Fruit fly (Drosophila melanogaster): Measurements from ENCODE around the gene CG16956.

- no peak for TF ChIP-seq bab1 (GFP tag; optimal IDR thresholded peaks at IDR 0.05)
- peak; percentile 25 for TF ChIP-seq cic (GFP tag; optimal IDR thresholded peaks at IDR 0.05)
- TF ChIP-seq CG14711 (tag; optimal IDR thresholded peaks at IDR 0.05) = no peak
- TF ChIP-seq CG5204 (GFP tag; optimal IDR thresholded peaks at IDR 0.05) = no peak
Measured at dm6 chr2L:13436791-13437190, 22.4 kb upstream of the CG16956 start.
